Fruit fly (Drosophila melanogaster) whole organism, embryonic: ENCODE results near the gene CG6015.

Source experiments
- BtbVII ChIP-seq: fragments of 200-800 bp; sonication (Bioruptor generic); optimal IDR thresholded peaks from 3 replicates; lab custom pipeline; 2017; ENCODE audit warnings: missing biosample characterization, mild to moderate bottlenecking, missing genetic modification characterization
- Bteb2 ChIP-seq: fragments of 200-800 bp; sonication (Bioruptor generic); optimal IDR thresholded peaks from 2 replicates; lab custom pipeline; 2016; ENCODE audit warnings: missing biosample characterization, missing genetic modification characterization
- CG10462 ChIP-seq: fragments of 200-800 bp; sonication (Bioruptor generic); optimal IDR thresholded peaks from 2 replicates; lab custom pipeline; 2016; ENCODE audit warnings: missing biosample characterization, missing genetic modification characterization
- CG11504 ChIP-seq: fragments of 200-800 bp; sonication (Bioruptor generic); optimal IDR thresholded peaks from 3 replicates; lab custom pipeline; 2019; ENCODE audit warnings: missing biosample characterization, mild to moderate bottlenecking, missing genetic modification characterization, moderate library complexity
- CG12391 ChIP-seq: fragments of 200-800 bp; sonication (Bioruptor generic); optimal IDR thresholded peaks from 3 replicates; lab custom pipeline; 2018; ENCODE audit warnings: missing biosample characterization, mild to moderate bottlenecking, missing genetic modification characterization, moderate library complexity
- CG12769 ChIP-seq: fragments of 200-800 bp; sonication (Bioruptor generic); optimal IDR thresholded peaks from 2 replicates; lab custom pipeline; 2019; ENCODE audit warnings: missing biosample characterization, mild to moderate bottlenecking, missing genetic modification characterization, moderate library complexity
- CG13894 ChIP-seq: fragments of 200-800 bp; sonication (Bioruptor generic); optimal IDR thresholded peaks from 3 replicates; lab custom pipeline; 2018; ENCODE audit warnings: missing biosample characterization, mild to moderate bottlenecking, missing genetic modification characterization, moderate library complexity
- CG14050 ChIP-seq: fragments of 200-800 bp; sonication (Bioruptor generic); IDR thresholded peaks from 3 replicates; pipeline ENCODE4 v1.3.6; 2022; ENCODE audit warnings: missing biosample characterization, missing genetic modification characterization
- CG14965 ChIP-seq: fragments of 200-800 bp; sonication (Bioruptor generic); optimal IDR thresholded peaks from 2 replicates; lab custom pipeline; 2016; ENCODE audit warnings: missing biosample characterization, missing genetic modification characterization, borderline replicate concordance
- CG16779 ChIP-seq: fragments of 200-800 bp; sonication (Bioruptor generic); IDR thresholded peaks from 2 replicates; pipeline ENCODE4 v1.3.6; 2022; ENCODE audit warnings: missing biosample characterization, missing genetic modification characterization
- CG17802 ChIP-seq: fragments of 200-800 bp; sonication (Bioruptor generic); optimal IDR thresholded peaks from 2 replicates; lab custom pipeline; 2018; ENCODE audit warnings: missing biosample characterization, mild to moderate bottlenecking, missing genetic modification characterization, moderate library complexity
- CG17829 ChIP-seq: fragments of 200-800 bp; optimal IDR thresholded peaks from 2 replicates; lab custom pipeline; 2019; ENCODE audit warnings: missing biosample characterization, mild to moderate bottlenecking, missing genetic modification characterization, moderate library complexity
- CG2116 ChIP-seq: fragments of 200-800 bp; sonication (Bioruptor generic); optimal IDR thresholded peaks from 3 replicates; lab custom pipeline; 2018; ENCODE audit warnings: missing biosample characterization, mild to moderate bottlenecking, missing genetic modification characterization
- CG2199 ChIP-seq: fragments of 200-800 bp; sonication (Bioruptor generic); IDR thresholded peaks from 3 replicates; pipeline ENCODE4 v1.3.6; 2022; ENCODE audit warnings: missing biosample characterization, missing genetic modification characterization
- CG30020 ChIP-seq: fragments of 200-800 bp; optimal IDR thresholded peaks from 2 replicates; lab custom pipeline; 2019; ENCODE audit warnings: missing biosample characterization, mild to moderate bottlenecking, missing genetic modification characterization, moderate library complexity
- CG6765 ChIP-seq: fragments of 200-800 bp; sonication (Bioruptor generic); optimal IDR thresholded peaks from 3 replicates; lab custom pipeline; 2017; ENCODE audit warnings: missing biosample characterization, mild to moderate bottlenecking, missing genetic modification characterization
- CG7786 ChIP-seq: fragments of 200-800 bp; sonication (Bioruptor generic); optimal IDR thresholded peaks from 2 replicates; lab custom pipeline; 2016; ENCODE audit warnings: missing biosample characterization, missing genetic modification characterization
- CG8388 ChIP-seq: fragments of 200-800 bp; sonication (Bioruptor generic); optimal IDR thresholded peaks from 2 replicates; lab custom pipeline; 2019; ENCODE audit warnings: missing biosample characterization, mild to moderate bottlenecking, missing genetic modification characterization, moderate library complexity
- CG8924 ChIP-seq: fragments of 200-800 bp; optimal IDR thresholded peaks from 3 replicates; lab custom pipeline; 2019; ENCODE audit warnings: missing biosample characterization, mild to moderate bottlenecking, missing genetic modification characterization, moderate library complexity
- CkIIα-i1 ChIP-seq: fragments of 200-800 bp; sonication (Bioruptor generic); IDR thresholded peaks from 2 replicates; pipeline ENCODE4 v1.3.6; 2022; ENCODE audit warnings: missing biosample characterization, missing genetic modification characterization
- CrebB ChIP-seq: fragments of 200-800 bp; sonication (Bioruptor generic); optimal IDR thresholded peaks from 3 replicates; lab custom pipeline; 2018; ENCODE audit warnings: missing biosample characterization, mild to moderate bottlenecking, missing genetic modification characterization
- Deaf1 ChIP-seq: fragments of 200-800 bp; optimal IDR thresholded peaks from 3 replicates; lab custom pipeline; 2019; ENCODE audit warnings: missing biosample characterization, mild to moderate bottlenecking, missing genetic modification characterization, moderate library complexity
- Hmx ChIP-seq: fragments of 200-800 bp; sonication (Bioruptor generic); optimal IDR thresholded peaks from 2 replicates; lab custom pipeline; 2016; ENCODE audit warnings: missing biosample characterization, missing genetic modification characterization
- MESR4 ChIP-seq: fragments of 200-800 bp; sonication (Bioruptor generic); optimal IDR thresholded peaks from 2 replicates; lab custom pipeline; 2018; ENCODE audit warnings: missing biosample characterization, mild to moderate bottlenecking, missing genetic modification characterization, moderate library complexity
- NFAT ChIP-seq: fragments of 200-800 bp; sonication (Bioruptor generic); IDR thresholded peaks from 2 replicates; pipeline ENCODE4 v1.3.6; 2022; ENCODE audit warnings: missing biosample characterization, missing genetic modification characterization
- Nf-YC ChIP-seq: fragments of 200-800 bp; optimal IDR thresholded peaks from 3 replicates; lab custom pipeline; 2019; ENCODE audit warnings: missing biosample characterization, mild to moderate bottlenecking, missing genetic modification characterization, moderate library complexity
- Oaz ChIP-seq: fragments of 200-800 bp; sonication (Bioruptor generic); IDR thresholded peaks from 2 replicates; pipeline ENCODE4 v1.3.6; 2022; ENCODE audit warnings: missing biosample characterization, missing genetic modification characterization
- Poxn ChIP-seq: fragments of 200-800 bp; sonication (Bioruptor generic); IDR thresholded peaks from 2 replicates; pipeline ENCODE4 v1.3.6; 2022; ENCODE audit warnings: missing biosample characterization, missing genetic modification characterization
- ab ChIP-seq: fragments of 200-800 bp; sonication (Bioruptor generic); optimal IDR thresholded peaks from 2 replicates; lab custom pipeline; 2016; ENCODE audit warnings: missing biosample characterization, missing genetic modification characterization
- ara ChIP-seq: fragments of 200-800 bp; sonication (Bioruptor generic); IDR thresholded peaks from 2 replicates; pipeline ENCODE4 v1.3.6; 2022; ENCODE audit warnings: missing biosample characterization, missing genetic modification characterization
- ash1 ChIP-seq: fragments of 200-800 bp; sonication (Bioruptor generic); optimal IDR thresholded peaks from 2 replicates; lab custom pipeline; 2018; ENCODE audit warnings: missing biosample characterization, mild to moderate bottlenecking, missing genetic modification characterization
- bsh ChIP-seq, 2 experiments: fragments of 200-800 bp; sonication (Bioruptor generic); optimal IDR thresholded peaks; 2 replicates each; lab custom pipeline; 2017 to 2018; ENCODE audit warnings: mild to moderate bottlenecking in 2 of 2, missing biosample characterization in 2 of 2, missing genetic modification characterization in 2 of 2, moderate library complexity in 1 of 2
- cas ChIP-seq: fragments of 200-800 bp; sonication (Bioruptor generic); IDR thresholded peaks from 2 replicates; pipeline ENCODE4 v1.3.6; 2022; ENCODE audit warnings: missing biosample characterization, missing genetic modification characterization
- gce ChIP-seq: fragments of 200-800 bp; sonication (Bioruptor generic); IDR thresholded peaks from 3 replicates; pipeline ENCODE4 v1.3.6; 2022; ENCODE audit warnings: missing biosample characterization, missing genetic modification characterization
- gfzf ChIP-seq: fragments of 200-800 bp; sonication (Bioruptor generic); optimal IDR thresholded peaks from 2 replicates; lab custom pipeline; 2016; ENCODE audit warnings: missing biosample characterization, mild to moderate bottlenecking, missing genetic modification characterization, moderate library complexity
- h ChIP-seq: fragments of >200 bp; optimal IDR thresholded peaks from 2 replicates; lab custom pipeline; 2017
- ind ChIP-seq: fragments of 200-800 bp; sonication (Bioruptor generic); optimal IDR thresholded peaks from 3 replicates; lab custom pipeline; 2016; ENCODE audit warnings: missing biosample characterization, missing genetic modification characterization
- jigr1 ChIP-seq: fragments of 200-800 bp; sonication (Bioruptor generic); IDR thresholded peaks from 3 replicates; pipeline ENCODE4 v1.3.6; 2022; ENCODE audit warnings: missing biosample characterization, missing genetic modification characterization
- lmd ChIP-seq: fragments of 200-800 bp; sonication (Bioruptor generic); IDR thresholded peaks from 2 replicates; pipeline ENCODE4 v1.3.6; 2022; ENCODE audit warnings: missing biosample characterization, missing genetic modification characterization
- nerfin-1 ChIP-seq: fragments of 200-800 bp; sonication (Bioruptor generic); optimal IDR thresholded peaks from 3 replicates; lab custom pipeline; 2019; ENCODE audit warnings: missing biosample characterization, mild to moderate bottlenecking, missing genetic modification characterization, moderate library complexity
- onecut ChIP-seq: fragments of 200-800 bp; sonication (Bioruptor generic); IDR thresholded peaks from 2 replicates; pipeline ENCODE4 v1.3.6; 2022; ENCODE audit warnings: missing biosample characterization, missing genetic modification characterization
- otp ChIP-seq: fragments of 200-800 bp; sonication (Bioruptor generic); IDR thresholded peaks from 3 replicates; pipeline ENCODE4, ENCODE4 v1.3.6; 2022; ENCODE audit warnings: missing biosample characterization, missing genetic modification characterization
- pan ChIP-seq, 4 experiments: fragments of >200 bp in 3 of 4; fragments of 200-800 bp in 1 of 4; sonication (Bioruptor generic) in 1 of 4; optimal IDR thresholded peaks in 3 of 4; IDR thresholded peaks in 1 of 4; 2 replicates each; pipeline versions ENCODE4 v1.3.6 to Lab custom; 2017 to 2022; ENCODE audit warnings: missing biosample characterization in 2 of 4, missing genetic modification characterization in 2 of 4, mixed read lengths in 1 of 4
- shn ChIP-seq: fragments of 200-800 bp; sonication (Bioruptor generic); optimal IDR thresholded peaks from 3 replicates; lab custom pipeline; 2016; ENCODE audit warnings: missing biosample characterization, missing genetic modification characterization
- sima ChIP-seq: fragments of 200-800 bp; sonication (Bioruptor generic); optimal IDR thresholded peaks from 2 replicates; lab custom pipeline; 2016; ENCODE audit warnings: missing biosample characterization, missing genetic modification characterization
- sug ChIP-seq: fragments of 200-800 bp; optimal IDR thresholded peaks from 2 replicates; lab custom pipeline; 2019; ENCODE audit warnings: missing biosample characterization, mild to moderate bottlenecking, missing genetic modification characterization, moderate library complexity
- tna ChIP-seq: fragments of 200-800 bp; sonication (Bioruptor generic); IDR thresholded peaks from 2 replicates; pipeline ENCODE4 v1.3.6; 2022; ENCODE audit warnings: missing biosample characterization, missing genetic modification characterization; ENCODE audit not compliant: partially characterized antibody
- trem ChIP-seq: fragments of 200-800 bp; optimal IDR thresholded peaks from 3 replicates; lab custom pipeline; 2019; ENCODE audit warnings: missing biosample characterization, mild to moderate bottlenecking, missing genetic modification characterization, moderate library complexity
- tx ChIP-seq: fragments of 200-800 bp; sonication (Bioruptor generic); optimal IDR thresholded peaks from 2 replicates; lab custom pipeline; 2016; ENCODE audit warnings: missing biosample characterization, missing genetic modification characterization
- usp ChIP-seq: fragments of >200 bp; optimal IDR thresholded peaks from 2 replicates; lab custom pipeline; 2017; ENCODE audit warnings: missing biosample characterization, missing genetic modification characterization
- zfh1 ChIP-seq: fragments of 200-800 bp; sonication (Bioruptor generic); IDR thresholded peaks from 3 replicates; pipeline ENCODE4 v1.3.6; 2022; ENCODE audit warnings: missing biosample characterization, missing genetic modification characterization
- zfh2 ChIP-seq: fragments of 200-800 bp; sonication (Bioruptor generic); optimal IDR thresholded peaks from 2 replicates; lab custom pipeline; 2016; ENCODE audit warnings: missing biosample characterization, missing genetic modification characterization

CG6015 gene

DNA sequence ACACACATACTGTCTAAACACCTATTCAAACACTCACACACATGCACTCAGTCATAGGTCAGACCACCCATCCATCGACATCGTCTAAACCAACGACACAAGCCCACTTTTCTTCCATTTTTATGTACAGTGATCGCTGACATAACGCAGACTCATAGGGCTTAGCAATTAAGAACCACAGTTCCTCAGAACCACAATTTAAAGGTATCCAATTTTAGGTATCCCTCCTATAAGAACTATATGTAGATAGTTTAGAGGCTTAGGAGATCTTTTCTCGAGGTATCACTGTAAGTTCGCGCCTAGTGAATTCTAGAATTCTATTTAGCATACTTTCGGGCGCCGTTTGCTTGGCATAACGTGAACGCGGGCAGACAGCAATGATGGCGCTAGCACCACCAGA, 41.2 kb downstream of the CG6015 start (continued):
- TF ChIP-seq jigr1 (GFP tag; lab: Robert Waterston, UW) (no peak), nerfin-1 (tag; lab: Kevin White, UChicago) (no peak), tna (GFP tag; lab: Robert Waterston, UW) (no peak), zfh2 (GFP tag; lab: Kevin White, UChicago) (no peak), Oaz (GFP tag; lab: Robert Waterston, UW) (no peak), trem (tag; lab: Kevin White, UChicago) (no peak), ara (GFP tag; lab: Robert Waterston, UW) (peak; percentile 56; the same call in 1 of the 2 replicates), CG12391 (tag; lab: Kevin White, UChicago) (no peak), zfh1 (GFP tag; lab: Robert Waterston, UW) (no peak), CG14050 (GFP tag; lab: Robert Waterston, UW) (no peak), BtbVII (GFP tag; lab: Kevin White, UChicago) (no peak), NFAT (GFP tag; lab: Robert Waterston, UW) (peak; percentile 61; the same call in 1 of the 2 replicates), CG16779 (no peak), ash1 (GFP tag; lab: Kevin White, UChicago) (no peak), CG8388 (no peak), ab (GFP tag; lab: Kevin White, UChicago) (no peak), onecut (GFP tag; lab: Robert Waterston, UW) (peak; percentile 30; the same call in 1 of the 2 replicates), CG2116 (GFP tag; lab: Kevin White, UChicago) (no peak), sug (tag; lab: Kevin White, UChicago) (no peak), Nf-YC (tag; lab: Kevin White, UChicago) (no peak), lmd (GFP tag; lab: Robert Waterston, UW) (peak; percentile 70), Poxn (GFP tag; lab: Robert Waterston, UW) (no peak), CG10462 (no peak), CkIIα-i1 (GFP tag; lab: Robert Waterston, UW) (no peak), CG2199 (GFP tag; lab: Robert Waterston, UW) (no peak), shn (GFP tag; lab: Kevin White, UChicago) (no peak), tx (no peak), cas (GFP tag; lab: Robert Waterston, UW) (no peak), Hmx (GFP tag; lab: Kevin White, UChicago) (no peak), usp (GFP tag; lab: Kevin White, UChicago) (no peak), CG7786 (peak; percentile 55), pan (optimal IDR thresholded peaks at IDR 0.05; lab: Kevin White, UChicago) (no peak), pan (GFP tag; optimal IDR thresholded peaks at IDR 0.05 in 1 of 2, IDR thresholded peaks at IDR 0.05 in 1 of 2) (peak in 1 of 2 experiments; percentile 60), Bteb2 (GFP tag; lab: Kevin White, UChicago) (no peak), sima (GFP tag; lab: Kevin White, UChicago) (no peak), MESR4 (GFP tag; lab: Kevin White, UChicago) (no peak), otp (GFP tag; lab: Robert Waterston, UW) (no peak), CG11504 (tag; lab: Kevin White, UChicago) (peak; percentile 53), CG8924 (tag; lab: Kevin White, UChicago) (no peak), CG17829 (tag; lab: Kevin White, UChicago) (no peak), Deaf1 (tag; lab: Kevin White, UChicago) (no peak), gfzf (GFP tag; lab: Kevin White, UChicago) (no peak), CG17802 (tag; lab: Kevin White, UChicago) (peak; percentile 12), CG14965 (GFP tag; lab: Kevin White, UChicago) (no peak), h (lab: Kevin White, UChicago) (no peak), CG30020 (tag; lab: Kevin White, UChicago) (no peak), CG6765 (GFP tag; lab: Kevin White, UChicago) (no peak), CrebB (no peak), CG12769 (tag; lab: Kevin White, UChicago) (no peak), CG13894 (tag; lab: Kevin White, UChicago) (no peak), gce (no peak), ind (GFP tag; lab: Kevin White, UChicago) (peak; percentile 50), bsh (GFP tag; optimal IDR thresholded peaks at IDR 0.05; lab: Kevin White, UChicago) (peak in 1 of 2 experiments; percentile 11)
